Fruit fly (Drosophila melanogaster) whole organism, embryonic: ENCODE measurements around the gene CG9029.

Experiments used
- ATbp ChIP-seq: fragments of 200-800 bp; sonication (Bioruptor generic); optimal IDR thresholded peaks from 2 replicates; lab custom pipeline; 2017; ENCODE audit warnings: missing biosample characterization, mild to moderate bottlenecking, missing genetic modification characterization, missing genetic modification reagents
- BtbVII ChIP-seq: fragments of 200-800 bp; sonication (Bioruptor generic); optimal IDR thresholded peaks from 3 replicates; lab custom pipeline; 2017; ENCODE audit warnings: missing biosample characterization, mild to moderate bottlenecking, missing genetic modification characterization
- CG10959 ChIP-seq: fragments of 200-800 bp; sonication (Bioruptor generic); IDR thresholded peaks from 2 replicates; pipeline ENCODE4 v1.3.6; 2022; ENCODE audit warnings: missing biosample characterization, missing genetic modification characterization
- CG1233 ChIP-seq: fragments of 200-800 bp; sonication (Bioruptor generic); optimal IDR thresholded peaks from 4 replicates; lab custom pipeline; 2018; ENCODE audit warnings: missing biosample characterization, mild to moderate bottlenecking, missing genetic modification characterization
- CG12744 ChIP-seq: fragments of 200-800 bp; sonication (Bioruptor generic); optimal IDR thresholded peaks from 2 replicates; lab custom pipeline; 2016; ENCODE audit warnings: missing biosample characterization, missing genetic modification characterization
- CG13894 ChIP-seq: fragments of 200-800 bp; sonication (Bioruptor generic); optimal IDR thresholded peaks from 3 replicates; lab custom pipeline; 2018; ENCODE audit warnings: missing biosample characterization, mild to moderate bottlenecking, missing genetic modification characterization, moderate library complexity
- CG1603 ChIP-seq: fragments of 200-800 bp; sonication (Bioruptor generic); optimal IDR thresholded peaks from 2 replicates; lab custom pipeline; 2019; ENCODE audit warnings: missing biosample characterization, mild to moderate bottlenecking, missing genetic modification characterization, moderate library complexity
- CG17328 ChIP-seq: fragments of 200-800 bp; sonication (Bioruptor generic); IDR thresholded peaks from 2 replicates; pipeline ENCODE4 v1.3.6; 2022; ENCODE audit warnings: missing biosample characterization, missing genetic modification characterization
- CG30020 ChIP-seq: fragments of 200-800 bp; optimal IDR thresholded peaks from 2 replicates; lab custom pipeline; 2019; ENCODE audit warnings: missing biosample characterization, mild to moderate bottlenecking, missing genetic modification characterization, moderate library complexity
- CG34422 ChIP-seq: fragments of 200-800 bp; sonication (Bioruptor generic); IDR thresholded peaks from 3 replicates; pipeline ENCODE4 v1.3.6; 2022; ENCODE audit warnings: missing biosample characterization, missing genetic modification characterization
- CG7271 ChIP-seq: fragments of 200-800 bp; sonication (Bioruptor generic); optimal IDR thresholded peaks from 2 replicates; lab custom pipeline; 2018; ENCODE audit warnings: missing biosample characterization, mild to moderate bottlenecking, missing genetic modification characterization, moderate library complexity
- CG8290 ChIP-seq, 3 experiments: fragments of 200-800 bp; sonication (Bioruptor generic); optimal IDR thresholded peaks; 2 replicates each; lab custom pipeline; 2016 to 2019; ENCODE audit warnings: missing biosample characterization in 3 of 3, missing genetic modification characterization in 3 of 3, mild to moderate bottlenecking in 2 of 3, moderate library complexity in 1 of 3
- CG8924 ChIP-seq: fragments of 200-800 bp; optimal IDR thresholded peaks from 3 replicates; lab custom pipeline; 2019; ENCODE audit warnings: missing biosample characterization, mild to moderate bottlenecking, missing genetic modification characterization, moderate library complexity
- Camta ChIP-seq: fragments of 200-800 bp; sonication (Bioruptor generic); optimal IDR thresholded peaks from 2 replicates; lab custom pipeline; 2016; ENCODE audit warnings: missing biosample characterization, missing genetic modification characterization
- Dp ChIP-seq: fragments of 200-800 bp; sonication (Bioruptor generic); optimal IDR thresholded peaks from 2 replicates; lab custom pipeline; 2018; ENCODE audit warnings: missing biosample characterization, mild to moderate bottlenecking, missing genetic modification characterization, moderate library complexity
- Drgx ChIP-seq: fragments of 200-800 bp; sonication (Bioruptor generic); IDR thresholded peaks from 2 replicates; pipeline ENCODE4 v1.3.6; 2022; ENCODE audit warnings: missing biosample characterization, missing genetic modification characterization
- Ets97D ChIP-seq: fragments of 200-800 bp; sonication (Bioruptor generic); optimal IDR thresholded peaks from 3 replicates; lab custom pipeline; 2016; ENCODE audit warnings: missing biosample characterization, missing genetic modification characterization
- Fer3 ChIP-seq: fragments of 200-800 bp; sonication (Bioruptor generic); optimal IDR thresholded peaks from 2 replicates; lab custom pipeline; 2018; ENCODE audit warnings: missing biosample characterization, mild to moderate bottlenecking, missing genetic modification characterization, moderate library complexity
- HmgZ ChIP-seq: fragments of 200-800 bp; sonication (Bioruptor generic); optimal IDR thresholded peaks from 2 replicates; lab custom pipeline; 2018; ENCODE audit warnings: missing biosample characterization, mild to moderate bottlenecking, missing genetic modification characterization
- MTF-1 ChIP-seq: fragments of 200-800 bp; sonication (Bioruptor generic); optimal IDR thresholded peaks from 2 replicates; lab custom pipeline; 2018; ENCODE audit warnings: missing biosample characterization, mild to moderate bottlenecking, missing genetic modification characterization, borderline replicate concordance
- Rfx ChIP-seq: fragments of 200-800 bp; sonication (Bioruptor generic); IDR thresholded peaks from 2 replicates; pipeline ENCODE4 v1.3.6; 2022; ENCODE audit warnings: missing biosample characterization, missing genetic modification characterization
- ac ChIP-seq: fragments of 200-800 bp; sonication (Bioruptor generic); optimal IDR thresholded peaks from 3 replicates; lab custom pipeline; 2017; ENCODE audit warnings: missing biosample characterization, mild to moderate bottlenecking, missing genetic modification characterization
- al ChIP-seq: fragments of 200-800 bp; sonication (Bioruptor generic); IDR thresholded peaks from 2 replicates; pipeline ENCODE4 v1.3.6; 2022; ENCODE audit warnings: missing biosample characterization, missing genetic modification characterization
- chn ChIP-seq: fragments of 200-800 bp; sonication (Bioruptor generic); optimal IDR thresholded peaks from 2 replicates; lab custom pipeline; 2016; ENCODE audit warnings: missing biosample characterization, missing genetic modification characterization
- ci ChIP-seq: fragments of 200-800 bp; sonication (Bioruptor generic); IDR thresholded peaks from 3 replicates; pipeline ENCODE4 v1.3.6; 2022; ENCODE audit warnings: missing biosample characterization, missing genetic modification characterization
- insv ChIP-seq, 2 experiments: fragments of 200-800 bp; sonication (Bioruptor generic); optimal IDR thresholded peaks; 3 replicates each; lab custom pipeline; 2016 to 2018; ENCODE audit warnings: missing biosample characterization in 2 of 2, missing genetic modification characterization in 2 of 2
- kay ChIP-seq: fragments of 200-800 bp; sonication (Bioruptor generic); optimal IDR thresholded peaks from 2 replicates; lab custom pipeline; 2016; ENCODE audit warnings: missing biosample characterization, missing genetic modification characterization
- ken ChIP-seq: fragments of 200-800 bp; sonication (Bioruptor generic); IDR thresholded peaks from 3 replicates; pipeline ENCODE4 v1.3.6; 2022; ENCODE audit warnings: missing biosample characterization, missing genetic modification characterization
- mld ChIP-seq: fragments of 200-800 bp; sonication (Bioruptor generic); IDR thresholded peaks from 3 replicates; pipeline ENCODE4 v1.3.6; 2022; ENCODE audit warnings: missing biosample characterization, missing genetic modification characterization; ENCODE audit not compliant: partially characterized antibody
- phol ChIP-seq: fragments of 200-800 bp; sonication (Bioruptor generic); optimal IDR thresholded peaks from 3 replicates; lab custom pipeline; 2018; ENCODE audit warnings: missing biosample characterization, mild to moderate bottlenecking, missing genetic modification characterization, moderate library complexity
- ranshi ChIP-seq: fragments of 200-800 bp; sonication (Bioruptor generic); IDR thresholded peaks from 2 replicates; pipeline ENCODE4 v1.3.6; 2022; ENCODE audit warnings: missing biosample characterization, missing genetic modification characterization
- ro ChIP-seq: fragments of 200-800 bp; sonication (Bioruptor generic); IDR thresholded peaks from 2 replicates; pipeline ENCODE4 v1.3.6; 2022; ENCODE audit warnings: missing biosample characterization, missing genetic modification characterization
- sens ChIP-seq: fragments of 200-800 bp; sonication (Bioruptor generic); peaks from one replicate; lab custom pipeline; 2016; ENCODE audit warnings: missing biosample characterization, missing genetic modification characterization
- sna ChIP-seq: fragments of 200-800 bp; sonication (Bioruptor generic); IDR thresholded peaks from 2 replicates; pipeline ENCODE4 v1.3.6; 2022; ENCODE audit warnings: missing biosample characterization, missing genetic modification characterization; ENCODE audit not compliant: partially characterized antibody
- vnd ChIP-seq: fragments of 200-800 bp; sonication (Bioruptor generic); IDR thresholded peaks from 3 replicates; pipeline ENCODE4 v1.3.6; 2022; ENCODE audit warnings: missing biosample characterization, missing genetic modification characterization; ENCODE audit not compliant: partially characterized antibody
- zen ChIP-seq: fragments of 200-800 bp; sonication (Bioruptor generic); optimal IDR thresholded peaks from 3 replicates; lab custom pipeline; 2018; ENCODE audit warnings: missing biosample characterization, mild to moderate bottlenecking, missing genetic modification characterization, moderate library complexity
- zfh1 ChIP-seq: fragments of 200-800 bp; sonication (Bioruptor generic); IDR thresholded peaks from 3 replicates; pipeline ENCODE4 v1.3.6; 2022; ENCODE audit warnings: missing biosample characterization, missing genetic modification characterization

Gene CG9029

DNA sequence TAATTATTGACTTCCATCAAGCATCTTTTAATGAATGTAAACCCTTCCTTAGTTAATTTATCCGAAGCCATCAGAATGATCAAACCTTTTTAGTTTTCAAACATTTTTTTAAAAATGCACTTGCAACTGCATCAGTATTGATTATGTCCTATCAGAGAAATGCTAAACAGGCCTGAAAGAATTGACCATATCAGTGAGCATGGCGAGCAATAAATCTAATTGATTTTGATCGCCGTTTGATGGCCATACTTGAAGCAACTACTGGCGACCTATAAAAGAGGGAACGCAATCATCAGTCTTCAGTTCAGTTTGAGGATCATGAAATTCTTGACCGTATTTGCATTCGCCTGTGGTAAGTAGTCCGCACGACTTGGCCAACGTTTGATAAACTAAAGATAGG is at the start of gene CG9029:
Gene CG9029, plus strand, starts transcription at position 301 of the 400 bp plus-strand sequence.
- TF ChIP-seq CG12744 (GFP tag; lab: Kevin White, UChicago) (no peak), CG8924 (no peak)

DNA sequence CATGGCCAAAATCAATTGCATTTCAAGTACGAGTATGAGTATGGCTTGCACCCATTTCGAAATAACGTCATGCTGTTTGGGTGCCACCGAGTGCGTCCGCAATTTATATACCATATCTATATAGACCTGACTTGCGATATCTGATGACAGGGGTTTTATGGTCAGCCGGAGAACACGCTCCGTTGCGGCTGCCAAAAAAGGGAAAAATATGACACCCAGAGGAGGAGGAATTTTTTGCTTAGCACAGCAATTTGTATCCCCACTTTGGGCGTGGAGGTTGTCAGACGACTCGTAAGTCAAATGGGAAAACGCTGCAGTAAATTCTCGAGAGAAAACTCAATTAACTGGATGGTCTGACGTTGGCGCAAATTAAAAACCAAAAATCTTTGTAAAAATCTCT is 29.0 kb upstream of the CG9029 start:
- TF ChIP-seq chn (GFP tag; lab: Kevin White, UChicago): no peak
- no peak for TF ChIP-seq Fer3 (tag; lab: Kevin White, UChicago)
- TF ChIP-seq ranshi (GFP tag; lab: Robert Waterston, UW): no peak
- TF ChIP-seq BtbVII: no peak
- TF ChIP-seq Dp: no peak
- no peak for TF ChIP-seq Camta
- TF ChIP-seq kay: no peak
- no peak for TF ChIP-seq MTF-1 (GFP tag; lab: Kevin White, UChicago)
- TF ChIP-seq CG1233 (GFP tag; lab: Kevin White, UChicago): no peak
- no peak for TF ChIP-seq sna (GFP tag; lab: Robert Waterston, UW)
- TF ChIP-seq CG13894: no peak
- no peak for TF ChIP-seq CG30020 (tag; lab: Kevin White, UChicago)
- TF ChIP-seq ATbp: no peak
- no peak for TF ChIP-seq al (GFP tag; lab: Robert Waterston, UW)
- no peak for TF ChIP-seq Rfx

DNA sequence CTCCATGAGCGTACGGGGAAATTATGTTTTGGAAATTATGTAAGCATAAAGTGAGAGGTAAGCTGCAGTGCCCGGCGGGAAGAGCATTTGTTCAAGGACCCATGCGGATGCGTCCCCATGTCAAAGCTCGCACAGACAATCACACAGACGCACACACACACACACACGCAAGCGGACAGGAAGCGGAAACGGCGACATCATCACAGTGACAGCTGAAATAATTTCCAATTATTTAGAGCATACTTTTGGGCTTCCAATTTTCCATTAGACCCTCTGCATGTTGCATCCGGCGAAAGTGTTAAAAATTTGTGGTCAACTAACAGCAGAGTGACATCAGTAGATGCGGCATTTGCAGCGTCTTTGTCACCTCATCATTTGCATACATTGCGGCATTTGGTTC is 19.0 kb upstream of the CG9029 start:
- no peak for TF ChIP-seq ro
- peak; percentile 12; the same call in 1 of the 3 replicates for TF ChIP-seq CG34422 (GFP tag; lab: Robert Waterston, UW)
- TF ChIP-seq phol (tag; lab: Kevin White, UChicago): peak; percentile 36
- peak; percentile 26; the same call in 1 of the 2 replicates for TF ChIP-seq Drgx
- peak; percentile 84 for TF ChIP-seq Ets97D
- TF ChIP-seq zen: peak; percentile 17
- TF ChIP-seq mld (GFP tag; lab: Robert Waterston, UW): 0 out of 3 replicates have a peak, but pooled peaks have one; percentile 14
- TF ChIP-seq zfh1: 0 out of 3 replicates have a peak, but pooled peaks have one; percentile 36
- TF ChIP-seq CG1603 (tag; lab: Kevin White, UChicago): peak; percentile 30
- TF ChIP-seq ac: peak; percentile 29
- no peak for TF ChIP-seq vnd
- no peak for TF ChIP-seq insv (GFP tag; optimal IDR thresholded peaks at IDR 0.05; lab: Kevin White, UChicago)
- no peak for TF ChIP-seq CG8290 (GFP tag; optimal IDR thresholded peaks at IDR 0.05; lab: Kevin White, UChicago)
- peak in 1 of 2 experiments; percentile 44 for TF ChIP-seq CG8290 (tag; optimal IDR thresholded peaks at IDR 0.05; lab: Kevin White, UChicago)
- TF ChIP-seq HmgZ (tag; lab: Kevin White, UChicago): no peak
- 0 out of 3 replicates have a peak, but pooled peaks have one; percentile 39 for TF ChIP-seq ci (GFP tag; lab: Robert Waterston, UW)
- 0 out of 3 replicates have a peak, but pooled peaks have one; percentile 18 for TF ChIP-seq ken (GFP tag; lab: Robert Waterston, UW)
- TF ChIP-seq CG7271: peak; percentile 65
- TF ChIP-seq CG17328: peak; percentile 31; the same call in 1 of the 2 replicates
- TF ChIP-seq CG10959 (GFP tag; lab: Robert Waterston, UW): peak; percentile 20; the same call in 1 of the 2 replicates
- peak; percentile 60 for TF ChIP-seq sens
